Worm (Caenorhabditis elegans) whole organism, L4 larva: Measurements from ENCODE around the gene xbx-9.

Experiments
- F37D6.2 ChIP-seq: sonication (generic microtip); optimal IDR thresholded peaks from 2 replicates; lab custom pipeline; 2016; ENCODE audit warnings: mild to moderate bottlenecking, missing genetic modification characterization, missing compliant biosample characterization
- R02D3.7 ChIP-seq: fragments of 150-350 bp; sonication (generic microtip); optimal IDR thresholded peaks from 3 replicates; lab custom pipeline; 2014; ENCODE audit warnings: missing biosample characterization, missing genetic modification characterization
- T20F7.1 ChIP-seq: fragments of 200-800 bp; sonication (Bioruptor generic); optimal IDR thresholded peaks from 2 replicates; lab custom pipeline; 2018; ENCODE audit warnings: mild to moderate bottlenecking, missing genetic modification characterization, missing compliant biosample characterization
- Y105C5A.15 ChIP-seq: fragments of 200-800 bp; sonication (Bioruptor generic); IDR thresholded peaks from 2 replicates; pipeline ENCODE4 v1.3.6; 2022; ENCODE audit warnings: missing genetic modification characterization, missing compliant biosample characterization
- Y48G9A.11 ChIP-seq: fragments of 200-800 bp; sonication (Bioruptor generic); IDR thresholded peaks from 2 replicates; pipeline ENCODE4 v1.3.6; 2022; ENCODE audit warnings: missing genetic modification reagents, missing genetic modification characterization, missing compliant biosample characterization
- Y5F2A.4 ChIP-seq: fragments of 200-800 bp; sonication (Bioruptor generic); optimal IDR thresholded peaks from 2 replicates; lab custom pipeline; 2018; ENCODE audit warnings: mild to moderate bottlenecking, missing genetic modification characterization, missing compliant biosample characterization
- ZK337.2 ChIP-seq: fragments of 200-800 bp; sonication (Bioruptor generic); IDR thresholded peaks from 2 replicates; pipeline ENCODE4 v1.3.6; 2022; ENCODE audit warnings: missing genetic modification reagents, missing genetic modification characterization, missing compliant biosample characterization
- aha-1 ChIP-seq: fragments of 150-350 bp; peaks from one replicate; lab custom pipeline; 2014; ENCODE audit warnings: missing biosample characterization, missing genetic modification characterization
- arid-1 ChIP-seq: fragments of 200-800 bp; sonication (Bioruptor generic); conservative IDR thresholded peaks from 2 replicates; pipeline ENCODE4 v1.3.6; 2022; ENCODE audit warnings: missing genetic modification reagents, missing genetic modification characterization, missing compliant biosample characterization
- ceh-28 ChIP-seq: fragments of 150-350 bp; optimal IDR thresholded peaks from 2 replicates; lab custom pipeline; 2014; ENCODE audit warnings: missing biosample characterization, missing genetic modification reagents, missing genetic modification characterization
- ceh-82 ChIP-seq: sonication (generic microtip); optimal IDR thresholded peaks from 2 replicates; lab custom pipeline; 2017; ENCODE audit warnings: missing biosample characterization, missing genetic modification characterization
- ces-1 ChIP-seq: fragments of 150-350 bp; sonication (generic microtip); optimal IDR thresholded peaks from 4 replicates; lab custom pipeline; 2014; ENCODE audit warnings: missing biosample characterization, missing genetic modification reagents, missing genetic modification characterization
- cey-2 ChIP-seq: sonication (generic microtip); optimal IDR thresholded peaks from 3 replicates; lab custom pipeline; 2017; ENCODE audit warnings: missing genetic modification characterization, mild to moderate bottlenecking, missing compliant biosample characterization, antibody characterized with exemption, borderline replicate concordance; ENCODE audit not compliant: insufficient read depth
- daf-12 ChIP-seq: fragments of 150-350 bp; optimal IDR thresholded peaks from 2 replicates; lab custom pipeline; 2014; ENCODE audit warnings: missing biosample characterization, missing genetic modification reagents, missing genetic modification characterization
- daf-8 ChIP-seq: fragments of 200-800 bp; sonication (Bioruptor generic); IDR thresholded peaks from 2 replicates; pipeline ENCODE4 v1.3.6; 2022; ENCODE audit warnings: missing genetic modification characterization, missing compliant biosample characterization
- dpl-1 ChIP-seq: fragments of 150-350 bp; optimal IDR thresholded peaks from 2 replicates; lab custom pipeline; 2014; ENCODE audit warnings: missing biosample characterization, missing genetic modification reagents, missing genetic modification characterization
- dve-1 ChIP-seq: sonication (generic microtip); optimal IDR thresholded peaks from 2 replicates; lab custom pipeline; 2017; ENCODE audit warnings: antibody characterized with exemption, mild to moderate bottlenecking, missing genetic modification characterization, missing compliant biosample characterization; ENCODE audit not compliant: insufficient read depth
- fkh-10 ChIP-seq: fragments of 150-350 bp; optimal IDR thresholded peaks from 2 replicates; lab custom pipeline; 2014; ENCODE audit warnings: missing biosample characterization, missing genetic modification reagents, missing genetic modification characterization
- hlh-11 ChIP-seq: fragments of 200-800 bp; sonication (Bioruptor generic); optimal IDR thresholded peaks from 2 replicates; lab custom pipeline; 2018; ENCODE audit warnings: mild to moderate bottlenecking, missing genetic modification characterization, missing compliant biosample characterization
- hlh-30 ChIP-seq: sonication (generic microtip); optimal IDR thresholded peaks from 2 replicates; lab custom pipeline; 2017; ENCODE audit warnings: antibody characterized with exemption, mild to moderate bottlenecking, missing genetic modification characterization, missing compliant biosample characterization; ENCODE audit not compliant: insufficient read depth
- lin-15B ChIP-seq: fragments of 150-350 bp; sonication (generic microtip); optimal IDR thresholded peaks from 3 replicates; lab custom pipeline; 2014; ENCODE audit warnings: missing biosample characterization, missing genetic modification characterization
- lin-38 ChIP-seq: fragments of 200-800 bp; sonication (Bioruptor generic); IDR thresholded peaks from 2 replicates; pipeline ENCODE4 v1.3.6; 2022; ENCODE audit warnings: missing genetic modification reagents, missing genetic modification characterization, missing compliant biosample characterization
- madf-9 ChIP-seq: fragments of 200-800 bp; sonication (Bioruptor generic); conservative IDR thresholded peaks from 2 replicates; pipeline ENCODE4 v1.3.6; 2022; ENCODE audit warnings: missing genetic modification reagents, missing genetic modification characterization, missing compliant biosample characterization
- mdl-1 ChIP-seq, 2 experiments: fragments of 150-350 bp in 1 of 2; sonication (generic microtip) in 1 of 2; optimal IDR thresholded peaks; 2 replicates each; lab custom pipeline; 2014 to 2017; ENCODE audit warnings: missing biosample characterization in 2 of 2, missing genetic modification characterization in 2 of 2
- nhr-111 ChIP-seq: fragments of 200-800 bp; sonication (Bioruptor generic); optimal IDR thresholded peaks from 2 replicates; lab custom pipeline; 2018; ENCODE audit warnings: mild to moderate bottlenecking, missing genetic modification characterization, missing compliant biosample characterization
- nhr-6 ChIP-seq: fragments of 150-350 bp; optimal IDR thresholded peaks from 2 replicates; lab custom pipeline; 2014; ENCODE audit warnings: missing biosample characterization, missing genetic modification characterization
- pqm-1 ChIP-seq: sonication (generic microtip); optimal IDR thresholded peaks from 2 replicates; lab custom pipeline; 2017; ENCODE audit warnings: missing biosample characterization, missing genetic modification characterization
- saeg-2 ChIP-seq: fragments of 200-800 bp; sonication (Bioruptor generic); IDR thresholded peaks from 2 replicates; pipeline ENCODE4 v1.3.6; 2022; ENCODE audit warnings: missing genetic modification reagents, missing genetic modification characterization, missing compliant biosample characterization
- set-16 ChIP-seq: fragments of 200-800 bp; sonication (Bioruptor generic); IDR thresholded peaks from 2 replicates; pipeline ENCODE4 v1.3.6; 2022; ENCODE audit warnings: missing genetic modification reagents, missing genetic modification characterization, missing compliant biosample characterization
- snpc-1.2 ChIP-seq: fragments of 200-800 bp; sonication (Bioruptor generic); IDR thresholded peaks from 2 replicates; pipeline ENCODE4 v1.3.6; 2022; ENCODE audit warnings: missing genetic modification reagents, missing genetic modification characterization, missing compliant biosample characterization
- tag-97 ChIP-seq: fragments of 200-800 bp; sonication (Bioruptor generic); IDR thresholded peaks from 2 replicates; pipeline ENCODE4 v1.3.6; 2022; ENCODE audit warnings: missing genetic modification characterization, missing compliant biosample characterization
- unc-130 ChIP-seq: sonication (generic microtip); optimal IDR thresholded peaks from 2 replicates; lab custom pipeline; 2016; ENCODE audit warnings: missing genetic modification reagents, missing genetic modification characterization, missing compliant biosample characterization
- unc-39 ChIP-seq: sonication (generic microtip); optimal IDR thresholded peaks from 2 replicates; lab custom pipeline; 2017; ENCODE audit warnings: missing biosample characterization, missing genetic modification characterization
- unc-62 ChIP-seq, 3 experiments: fragments of 150-350 bp in 1 of 3; sonication (generic microtip); optimal IDR thresholded peaks in 2 of 3; peaks in 1 of 3; 1 replicate in 1 of 3; 2 replicates in 2 of 3; lab custom pipeline; 2014 to 2017; ENCODE audit warnings: missing biosample characterization in 3 of 3, missing genetic modification characterization in 3 of 3, missing genetic modification reagents in 3 of 3, missing genotype in 1 of 3

Gene xbx-9

DNA sequence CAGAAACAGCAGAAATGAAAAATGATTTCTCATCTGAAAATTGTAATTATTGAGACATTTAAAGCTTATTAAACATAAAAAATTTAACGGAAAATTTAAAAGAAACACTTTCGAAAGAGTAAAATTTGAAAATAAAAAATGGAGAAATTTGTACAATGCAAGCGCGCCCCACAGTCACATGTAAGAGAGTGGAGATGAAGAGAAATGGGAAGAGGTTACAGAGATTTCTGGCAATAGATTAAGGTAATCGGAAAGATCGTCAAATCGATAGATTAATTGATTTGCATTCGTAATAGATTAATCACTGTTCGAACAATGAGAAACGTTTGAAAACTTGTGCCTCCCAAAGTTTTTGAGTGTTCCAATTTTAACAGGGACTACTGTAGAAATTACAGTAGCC lies 13.4 kb downstream of the xbx-9 start, which contains the start of gene C15C8.4:
Gene C15C8.4, minus strand, starts transcription at position 33 of the 400 bp plus-strand sequence.
- peak; percentile 54 for TF ChIP-seq nhr-6 (tag; lab: Kevin White, UChicago)
- no peak for TF ChIP-seq snpc-1.2
- TF ChIP-seq dpl-1 = peak; percentile 17
- TF ChIP-seq, all 104 proteins: peak for 2

DNA sequence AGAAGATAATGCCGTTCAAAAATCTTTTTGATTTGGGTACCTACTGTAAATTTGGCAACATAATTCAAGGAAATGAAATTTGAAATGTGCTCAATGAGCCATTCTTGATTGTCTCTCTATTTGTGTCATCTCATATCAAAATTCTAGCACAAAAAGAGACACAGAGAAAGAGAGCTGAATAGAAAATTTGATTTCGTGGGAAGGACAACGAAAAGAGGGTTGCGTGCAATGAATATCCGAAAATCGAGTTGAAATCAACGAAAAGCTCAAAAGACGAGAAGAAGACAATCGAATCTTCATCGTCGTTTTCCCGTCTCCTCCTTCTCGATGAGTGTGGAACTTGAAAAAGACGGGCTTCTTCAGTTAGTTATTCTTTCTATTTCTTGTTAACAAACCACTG lies 13.9 kb downstream of the xbx-9 start, which contains the start of gene C15C8.5:
Gene C15C8.5, plus strand, starts transcription at position 152 of the 400 bp plus-strand sequence.
- TF ChIP-seq hlh-30 (tag; lab: Kevin White, UChicago) = no peak
- no peak for TF ChIP-seq unc-130
- no peak for TF ChIP-seq mdl-1 (tag; optimal IDR thresholded peaks at IDR 0.05; lab: Kevin White, UChicago)
- TF ChIP-seq ces-1 (GFP tag; lab: Kevin White, UChicago) = peak; percentile 91
- TF ChIP-seq Y5F2A.4 (GFP tag; lab: Kevin White, UChicago) = no peak
- TF ChIP-seq fkh-10 (GFP tag; lab: Kevin White, UChicago) = peak; percentile 97

- peak in 1 of 2 experiments; percentile 94 for TF ChIP-seq unc-62 (GFP tag; optimal IDR thresholded peaks at IDR 0.05 in 1 of 2; lab: Kevin White, UChicago)
- no peak for TF ChIP-seq unc-62 (tag; optimal IDR thresholded peaks at IDR 0.05; lab: Kevin White, UChicago)
- no peak for TF ChIP-seq saeg-2 (GFP tag; lab: Robert Waterston, UW)
- no peak for TF ChIP-seq ZK337.2 (GFP tag; lab: Robert Waterston, UW)
Measured at ce11 chrV:12749558-12749957, 15.6 kb downstream of the xbx-9 start.

DNA sequence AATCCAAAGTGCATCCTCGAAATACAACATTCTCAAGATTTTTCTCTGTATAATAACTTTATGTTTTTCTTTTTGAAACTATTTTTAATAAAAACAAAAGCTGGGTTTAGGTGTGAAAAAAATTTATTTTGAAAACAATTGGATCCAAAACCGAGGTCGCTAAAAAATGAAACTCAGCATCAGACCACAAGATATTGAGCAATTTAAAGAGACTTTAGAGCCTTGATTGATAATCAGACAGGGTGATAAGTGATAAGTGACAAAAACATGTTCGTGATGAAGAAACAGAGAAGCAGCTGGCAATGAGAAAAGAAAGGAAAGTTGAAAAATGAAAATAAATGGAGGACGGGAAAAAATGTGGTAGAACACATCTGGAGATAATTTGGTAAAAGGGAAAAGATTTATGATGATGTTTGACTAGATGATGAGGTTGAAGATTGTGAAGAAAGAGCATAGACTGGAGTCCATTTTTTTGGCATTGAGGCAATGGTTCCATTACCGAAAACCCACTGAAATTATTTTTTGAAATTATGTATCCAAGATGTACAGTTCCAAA lies 17.6 kb downstream of the xbx-9 start, which contains the start of gene C15C8.6:
Gene C15C8.6, minus strand, starts transcription at position 51 of the 556 bp plus-strand sequence.
- TF ChIP-seq unc-62 (GFP tag; optimal IDR thresholded peaks at IDR 0.05 in 1 of 2; lab: Kevin White, UChicago) (peak in 1 of 2 experiments; percentile 50), unc-62 (tag; optimal IDR thresholded peaks at IDR 0.05; lab: Kevin White, UChicago) (no peak), cey-2 (tag; lab: Kevin White, UChicago) (no peak)

DNA sequence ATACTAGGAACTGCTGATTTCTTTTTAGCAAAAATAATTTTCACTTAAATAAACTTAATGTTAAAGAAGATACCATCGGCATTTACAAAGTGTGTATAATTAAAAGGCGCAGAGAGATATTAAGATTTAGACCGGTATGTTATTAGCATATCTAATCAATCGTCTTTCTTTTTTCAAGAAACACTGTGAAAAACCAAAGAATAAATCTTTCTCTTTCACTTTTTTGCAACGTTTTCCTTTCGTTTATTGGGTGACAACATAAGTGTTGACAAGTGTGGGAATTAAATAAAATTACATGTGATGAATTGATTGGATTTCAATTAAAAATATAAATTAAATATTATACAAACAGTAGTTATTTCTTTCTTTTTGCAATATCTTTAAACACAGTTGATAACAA lies 18.4 kb downstream of the xbx-9 start, which contains the start of gene C15C8.8:
Gene C15C8.8, minus strand, starts transcription at position 101 of the 400 bp plus-strand sequence.
- TF ChIP-seq dpl-1 = no peak
- TF ChIP-seq F37D6.2 (tag; lab: Kevin White, UChicago) = no peak
- no peak for TF ChIP-seq Y48G9A.11 (GFP tag; lab: Robert Waterston, UW)
- TF ChIP-seq pqm-1 (tag; lab: Kevin White, UChicago) = no peak
- TF ChIP-seq tag-97 = no peak
- TF ChIP-seq lin-38 = no peak
- no peak for TF ChIP-seq aha-1 (tag; lab: Kevin White, UChicago)
- no peak for TF ChIP-seq unc-39
- no peak for TF ChIP-seq madf-9 (GFP tag; lab: Robert Waterston, UW)
- TF ChIP-seq R02D3.7 (tag; lab: Kevin White, UChicago) = no peak
- no peak for TF ChIP-seq nhr-111 (GFP tag; lab: Kevin White, UChicago)
- no peak for TF ChIP-seq saeg-2 (GFP tag; lab: Robert Waterston, UW)
- no peak for TF ChIP-seq set-16 (GFP tag; lab: Robert Waterston, UW)
- TF ChIP-seq arid-1 = no peak
- TF ChIP-seq hlh-11 (tag; lab: Kevin White, UChicago) = no peak

DNA sequence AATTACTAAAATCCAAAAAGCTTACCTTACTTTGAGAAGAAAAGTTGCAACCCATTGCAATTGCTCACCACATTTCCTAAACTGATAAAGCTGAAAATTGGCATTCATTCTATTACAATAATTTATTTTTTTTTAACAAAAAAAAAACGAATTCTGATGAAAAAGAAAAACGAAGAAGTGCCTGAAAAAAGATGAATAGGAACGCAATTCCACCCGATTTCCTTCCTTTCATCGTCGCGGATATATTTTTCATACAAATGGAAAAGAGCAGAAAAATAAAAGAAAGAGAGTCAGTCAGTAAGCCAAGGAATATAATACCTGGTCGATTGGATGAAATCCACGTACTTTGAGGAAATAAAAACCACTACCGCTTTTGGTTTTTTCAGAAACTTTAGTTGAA lies 20.8 kb downstream of the xbx-9 start, which contains the start of gene gpa-13:
Gene gpa-13, minus strand, starts transcription at position 101 of the 400 bp plus-strand sequence.
- TF ChIP-seq madf-9 (GFP tag; lab: Robert Waterston, UW) (no peak), nhr-111 (GFP tag; lab: Kevin White, UChicago) (no peak), ceh-28 (tag; lab: Kevin White, UChicago) (no peak), dve-1 (tag; lab: Kevin White, UChicago) (no peak), aha-1 (tag; lab: Kevin White, UChicago) (no peak), Y105C5A.15 (no peak), daf-12 (tag; lab: Kevin White, UChicago) (no peak), T20F7.1 (GFP tag; lab: Kevin White, UChicago) (no peak), lin-15B (tag; lab: Kevin White, UChicago) (no peak), ZK337.2 (GFP tag; lab: Robert Waterston, UW) (no peak), unc-62 (GFP tag; optimal IDR thresholded peaks at IDR 0.05 in 1 of 2; lab: Kevin White, UChicago) (no peak), unc-62 (tag; optimal IDR thresholded peaks at IDR 0.05; lab: Kevin White, UChicago) (no peak), daf-8 (GFP tag; lab: Robert Waterston, UW) (no peak), dpl-1 (no peak), ceh-82 (tag; lab: Kevin White, UChicago) (no peak), R02D3.7 (tag; lab: Kevin White, UChicago) (no peak)
